Worm (Caenorhabditis elegans) whole organism, L4 larva: Measurements from ENCODE around the gene nlp-58.

Source experiments
- F10B5.3 ChIP-seq: sonication (generic microtip); optimal IDR thresholded peaks from 2 replicates; lab custom pipeline; 2016; ENCODE audit warnings: mild to moderate bottlenecking, missing genetic modification characterization, missing compliant biosample characterization
- F26F4.8 ChIP-seq: fragments of 200-800 bp; sonication (Bioruptor generic); conservative IDR thresholded peaks from 2 replicates; pipeline ENCODE4 v1.3.6; 2022; ENCODE audit warnings: missing genetic modification characterization, missing compliant biosample characterization
- F37D6.2 ChIP-seq: sonication (generic microtip); optimal IDR thresholded peaks from 2 replicates; lab custom pipeline; 2016; ENCODE audit warnings: mild to moderate bottlenecking, missing genetic modification characterization, missing compliant biosample characterization
- F49E8.2 ChIP-seq: sonication (generic microtip); optimal IDR thresholded peaks from 2 replicates; lab custom pipeline; 2016; ENCODE audit warnings: missing compliant biosample characterization, mild to moderate bottlenecking, missing genetic modification characterization, borderline replicate concordance
- R02D3.7 ChIP-seq: fragments of 150-350 bp; sonication (generic microtip); optimal IDR thresholded peaks from 3 replicates; lab custom pipeline; 2014; ENCODE audit warnings: missing biosample characterization, missing genetic modification characterization
- T26A8.4 ChIP-seq: fragments of 200-800 bp; sonication (Bioruptor generic); IDR thresholded peaks from 2 replicates; pipeline ENCODE4 v1.3.6; 2022; ENCODE audit warnings: missing genetic modification characterization, missing compliant biosample characterization
- Y48G9A.11 ChIP-seq: fragments of 200-800 bp; sonication (Bioruptor generic); IDR thresholded peaks from 2 replicates; pipeline ENCODE4 v1.3.6; 2022; ENCODE audit warnings: missing genetic modification reagents, missing genetic modification characterization, missing compliant biosample characterization
- Y5F2A.4 ChIP-seq: fragments of 200-800 bp; sonication (Bioruptor generic); optimal IDR thresholded peaks from 2 replicates; lab custom pipeline; 2018; ENCODE audit warnings: mild to moderate bottlenecking, missing genetic modification characterization, missing compliant biosample characterization
- Y75B8A.6 ChIP-seq: fragments of 200-800 bp; sonication (Bioruptor generic); IDR thresholded peaks from 2 replicates; pipeline ENCODE4 v1.3.6; 2022; ENCODE audit warnings: missing genetic modification reagents, missing genetic modification characterization, missing compliant biosample characterization
- aha-1 ChIP-seq: fragments of 150-350 bp; peaks from one replicate; lab custom pipeline; 2014; ENCODE audit warnings: missing biosample characterization, missing genetic modification characterization
- aly-2 ChIP-seq: sonication (generic microtip); optimal IDR thresholded peaks from 2 replicates; lab custom pipeline; 2018; ENCODE audit warnings: missing biosample characterization, missing genetic modification characterization
- ama-1 ChIP-seq: fragments of 150-350 bp; optimal IDR thresholded peaks from 2 replicates; lab custom pipeline; 2014; ENCODE audit warnings: inconsistent platforms, mixed read lengths
- arid-1 ChIP-seq: fragments of 200-800 bp; sonication (Bioruptor generic); conservative IDR thresholded peaks from 2 replicates; pipeline ENCODE4 v1.3.6; 2022; ENCODE audit warnings: missing genetic modification reagents, missing genetic modification characterization, missing compliant biosample characterization
- ceh-20 ChIP-seq: fragments of 200-800 bp; sonication (Bioruptor generic); IDR thresholded peaks from 2 replicates; pipeline ENCODE4 v1.3.6; 2022; ENCODE audit warnings: missing genetic modification reagents, missing genetic modification characterization, missing compliant biosample characterization
- ceh-82 ChIP-seq: sonication (generic microtip); optimal IDR thresholded peaks from 2 replicates; lab custom pipeline; 2017; ENCODE audit warnings: missing biosample characterization, missing genetic modification characterization
- ces-1 ChIP-seq: fragments of 150-350 bp; sonication (generic microtip); optimal IDR thresholded peaks from 4 replicates; lab custom pipeline; 2014; ENCODE audit warnings: missing biosample characterization, missing genetic modification reagents, missing genetic modification characterization
- cey-2 ChIP-seq: sonication (generic microtip); optimal IDR thresholded peaks from 3 replicates; lab custom pipeline; 2017; ENCODE audit warnings: missing genetic modification characterization, mild to moderate bottlenecking, missing compliant biosample characterization, antibody characterized with exemption, borderline replicate concordance; ENCODE audit not compliant: insufficient read depth
- daf-12 ChIP-seq: fragments of 150-350 bp; optimal IDR thresholded peaks from 2 replicates; lab custom pipeline; 2014; ENCODE audit warnings: missing biosample characterization, missing genetic modification reagents, missing genetic modification characterization
- daf-16 ChIP-seq, 3 experiments: sonication (generic microtip); optimal IDR thresholded peaks; 2 replicates each; lab custom pipeline; 2016 to 2017; ENCODE audit warnings: missing genetic modification characterization in 3 of 3, missing genetic modification reagents in 3 of 3, mild to moderate bottlenecking in 2 of 3, missing compliant biosample characterization in 2 of 3, missing biosample characterization in 1 of 3, moderate library complexity in 1 of 3
- dmd-8 ChIP-seq: fragments of 200-800 bp; sonication (Bioruptor generic); IDR thresholded peaks from 2 replicates; pipeline ENCODE4 v1.3.6; 2022; ENCODE audit warnings: missing genetic modification characterization, missing compliant biosample characterization
- dmd-9 ChIP-seq: fragments of 200-800 bp; sonication (Bioruptor generic); IDR thresholded peaks from 2 replicates; pipeline ENCODE4 v1.3.6; 2022; ENCODE audit warnings: missing genetic modification reagents, missing genetic modification characterization, missing compliant biosample characterization
- dpl-1 ChIP-seq: fragments of 150-350 bp; optimal IDR thresholded peaks from 2 replicates; lab custom pipeline; 2014; ENCODE audit warnings: missing biosample characterization, missing genetic modification reagents, missing genetic modification characterization
- dve-1 ChIP-seq: sonication (generic microtip); optimal IDR thresholded peaks from 2 replicates; lab custom pipeline; 2017; ENCODE audit warnings: antibody characterized with exemption, mild to moderate bottlenecking, missing genetic modification characterization, missing compliant biosample characterization; ENCODE audit not compliant: insufficient read depth
- egl-27 ChIP-seq: sonication (generic microtip); optimal IDR thresholded peaks from 3 replicates; lab custom pipeline; 2017; ENCODE audit warnings: missing biosample characterization, missing genetic modification reagents, missing genetic modification characterization
- egl-43 ChIP-seq: fragments of 200-800 bp; sonication (Bioruptor generic); IDR thresholded peaks from 2 replicates; pipeline ENCODE4 v1.3.6; 2022; ENCODE audit warnings: missing genetic modification reagents, missing genetic modification characterization, missing compliant biosample characterization
- hlh-11 ChIP-seq: fragments of 200-800 bp; sonication (Bioruptor generic); optimal IDR thresholded peaks from 2 replicates; lab custom pipeline; 2018; ENCODE audit warnings: mild to moderate bottlenecking, missing genetic modification characterization, missing compliant biosample characterization
- hmg-1.1 ChIP-seq: fragments of 200-800 bp; sonication (Bioruptor generic); IDR thresholded peaks from 2 replicates; pipeline ENCODE4 v1.3.6; 2022; ENCODE audit warnings: missing genetic modification reagents, missing genetic modification characterization, missing compliant biosample characterization
- lin-1 ChIP-seq: fragments of 200-800 bp; sonication (Bioruptor generic); IDR thresholded peaks from 2 replicates; pipeline ENCODE4 v1.3.6; 2022; ENCODE audit warnings: missing genetic modification reagents, missing genetic modification characterization, missing compliant biosample characterization
- lin-13 ChIP-seq: fragments of 150-350 bp; optimal IDR thresholded peaks from 2 replicates; lab custom pipeline; 2014; ENCODE audit warnings: missing biosample characterization, missing genetic modification reagents, missing genetic modification characterization
- lin-29 ChIP-seq: fragments of 200-800 bp; sonication (Bioruptor generic); IDR thresholded peaks from 2 replicates; pipeline ENCODE4 v1.3.6; 2022; ENCODE audit warnings: missing genetic modification reagents, missing genetic modification characterization, missing compliant biosample characterization
- lir-3 ChIP-seq: sonication (generic microtip); optimal IDR thresholded peaks from 2 replicates; lab custom pipeline; 2016; ENCODE audit warnings: mild to moderate bottlenecking, missing genetic modification characterization, missing compliant biosample characterization
- mdt-29 ChIP-seq: fragments of 200-800 bp; sonication (Bioruptor generic); IDR thresholded peaks from 2 replicates; pipeline ENCODE4 v1.3.6; 2022; ENCODE audit warnings: missing genetic modification reagents, missing genetic modification characterization, missing compliant biosample characterization
- mes-2 ChIP-seq: sonication (generic microtip); optimal IDR thresholded peaks from 2 replicates; lab custom pipeline; 2016; ENCODE audit warnings: missing genotype, mild to moderate bottlenecking, missing genetic modification characterization, missing compliant biosample characterization; ENCODE audit not compliant: poor library complexity, severe bottlenecking
- nhr-10 ChIP-seq: fragments of 150-350 bp; optimal IDR thresholded peaks from 2 replicates; lab custom pipeline; 2014; ENCODE audit warnings: missing biosample characterization, missing genetic modification characterization
- nhr-102 ChIP-seq: sonication (generic microtip); optimal IDR thresholded peaks from 2 replicates; lab custom pipeline; 2016; ENCODE audit warnings: mild to moderate bottlenecking, missing genetic modification characterization, moderate library complexity, missing compliant biosample characterization
- nhr-237 ChIP-seq: sonication (generic microtip); optimal IDR thresholded peaks from 2 replicates; lab custom pipeline; 2017; ENCODE audit warnings: missing biosample characterization, missing genetic modification characterization
- nhr-28 ChIP-seq: fragments of 150-350 bp; optimal IDR thresholded peaks from 2 replicates; lab custom pipeline; 2014; ENCODE audit warnings: missing biosample characterization, missing genetic modification characterization
- nhr-77 ChIP-seq: fragments of 150-350 bp; optimal IDR thresholded peaks from 2 replicates; lab custom pipeline; 2014; ENCODE audit warnings: missing biosample characterization, missing genetic modification characterization
- pha-4 ChIP-seq, 2 experiments: fragments of 150-350 bp in 1 of 2; fragments of 200-800 bp in 1 of 2; sonication (Bioruptor generic) in 1 of 2; IDR thresholded peaks in 1 of 2; optimal IDR thresholded peaks in 1 of 2; 2 replicates each; pipeline versions ENCODE4 v1.3.6 to Lab custom; 2014 to 2022; ENCODE audit warnings: missing genetic modification characterization in 2 of 2, missing genetic modification reagents in 2 of 2, missing biosample characterization in 1 of 2, missing compliant biosample characterization in 1 of 2
- php-3 ChIP-seq: fragments of 200-800 bp; sonication (Bioruptor generic); IDR thresholded peaks from 2 replicates; pipeline ENCODE4 v1.3.6; 2022; ENCODE audit warnings: missing genetic modification reagents, missing genetic modification characterization, missing compliant biosample characterization
- saeg-2 ChIP-seq: fragments of 200-800 bp; sonication (Bioruptor generic); IDR thresholded peaks from 2 replicates; pipeline ENCODE4 v1.3.6; 2022; ENCODE audit warnings: missing genetic modification reagents, missing genetic modification characterization, missing compliant biosample characterization
- set-16 ChIP-seq: fragments of 200-800 bp; sonication (Bioruptor generic); IDR thresholded peaks from 2 replicates; pipeline ENCODE4 v1.3.6; 2022; ENCODE audit warnings: missing genetic modification reagents, missing genetic modification characterization, missing compliant biosample characterization
- skn-1 ChIP-seq: fragments of 150-350 bp; optimal IDR thresholded peaks from 2 replicates; lab custom pipeline; 2014; ENCODE audit warnings: missing biosample characterization, missing genetic modification characterization
- snpc-4 ChIP-seq: fragments of 150-350 bp; optimal IDR thresholded peaks from 2 replicates; lab custom pipeline; 2014; ENCODE audit warnings: missing biosample characterization, missing genetic modification characterization
- tag-97 ChIP-seq: fragments of 200-800 bp; sonication (Bioruptor generic); IDR thresholded peaks from 2 replicates; pipeline ENCODE4 v1.3.6; 2022; ENCODE audit warnings: missing genetic modification characterization, missing compliant biosample characterization
- unc-62 ChIP-seq, 3 experiments: fragments of 150-350 bp in 1 of 3; sonication (generic microtip); optimal IDR thresholded peaks in 2 of 3; peaks in 1 of 3; 1 replicate in 1 of 3; 2 replicates in 2 of 3; lab custom pipeline; 2014 to 2017; ENCODE audit warnings: missing biosample characterization in 3 of 3, missing genetic modification characterization in 3 of 3, missing genetic modification reagents in 3 of 3, missing genotype in 1 of 3
- vab-7 ChIP-seq: fragments of 200-800 bp; sonication (Bioruptor generic); IDR thresholded peaks from 2 replicates; pipeline ENCODE4 v1.3.6; 2022; ENCODE audit warnings: missing genetic modification reagents, missing genetic modification characterization, missing compliant biosample characterization
- zfp-2 ChIP-seq: sonication (generic microtip); optimal IDR thresholded peaks from 2 replicates; lab custom pipeline; 2016; ENCODE audit warnings: mild to moderate bottlenecking, missing genetic modification characterization, missing compliant biosample characterization
- ztf-7 ChIP-seq: fragments of 150-350 bp; optimal IDR thresholded peaks from 2 replicates; lab custom pipeline; 2014; ENCODE audit warnings: missing biosample characterization, missing genetic modification characterization

Gene nlp-58

DNA sequence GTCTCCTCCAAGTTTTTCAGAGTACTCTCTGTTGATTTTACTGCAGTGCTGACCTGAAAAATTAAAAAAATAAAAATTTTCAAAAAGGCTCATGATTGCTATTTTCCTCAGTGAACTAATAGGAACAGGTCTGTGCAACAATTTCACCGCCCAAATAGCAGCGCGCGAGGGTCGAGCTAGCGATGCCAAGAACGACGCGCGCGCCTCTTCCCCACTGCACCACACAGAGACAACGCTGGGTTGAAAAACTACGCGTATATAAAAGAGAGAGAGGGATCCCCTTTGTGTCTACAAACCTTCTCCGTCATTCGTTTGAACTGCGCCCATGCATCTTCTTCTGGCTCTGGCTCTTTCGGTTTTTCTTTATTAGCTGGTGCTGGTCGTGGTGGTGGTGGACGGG is 21.4 kb upstream of the nlp-58 start (continued):
- peak; percentile 57; the same call in 1 of the 2 replicates for TF ChIP-seq lin-29
- peak; percentile 74; the same call in 1 of the 2 replicates for TF ChIP-seq mdt-29
- TF ChIP-seq skn-1 (tag; lab: Kevin White, UChicago): no peak
- peak; percentile 96 for TF ChIP-seq pha-4 (GFP tag; IDR thresholded peaks at IDR 0.05; lab: Robert Waterston, UW)
- no peak for TF ChIP-seq pha-4 (tag; optimal IDR thresholded peaks at IDR 0.05; lab: Kevin White, UChicago)
- peak; percentile 65; the same call in 1 of the 2 replicates for TF ChIP-seq saeg-2 (GFP tag; lab: Robert Waterston, UW)
- TF ChIP-seq unc-62 (GFP tag; optimal IDR thresholded peaks at IDR 0.05 in 1 of 2; lab: Kevin White, UChicago): no peak
- no peak for TF ChIP-seq unc-62 (tag; optimal IDR thresholded peaks at IDR 0.05; lab: Kevin White, UChicago)
- TF ChIP-seq ztf-7 (tag; lab: Kevin White, UChicago): peak; percentile 66
- no peak for TF ChIP-seq daf-12 (tag; lab: Kevin White, UChicago)
- peak; percentile 39 for TF ChIP-seq ces-1
- TF ChIP-seq egl-27 (tag; lab: Kevin White, UChicago): no peak
- TF ChIP-seq mes-2 (tag; lab: Kevin White, UChicago): peak; percentile 89
- peak; percentile 83 for TF ChIP-seq F49E8.2 (tag; lab: Kevin White, UChicago)
- peak; percentile 47 for TF ChIP-seq zfp-2
- TF ChIP-seq daf-16 (GFP tag; optimal IDR thresholded peaks at IDR 0.05; lab: Kevin White, UChicago): peak; percentile 79 to 96
- TF ChIP-seq daf-16 (tag; optimal IDR thresholded peaks at IDR 0.05; lab: Kevin White, UChicago): no peak
- TF ChIP-seq dmd-9 (GFP tag; lab: Robert Waterston, UW): no peak; the same call in 1 of the 2 replicates
- TF ChIP-seq aha-1 (tag; lab: Kevin White, UChicago): peak; percentile 95
- peak; percentile 60 for TF ChIP-seq lin-13 (GFP tag; lab: Kevin White, UChicago)
- peak; percentile 22 for TF ChIP-seq nhr-77
- peak; percentile 87; the same call in 1 of the 2 replicates for TF ChIP-seq Y75B8A.6 (GFP tag; lab: Robert Waterston, UW)
- peak; percentile 92 for TF ChIP-seq T26A8.4 (GFP tag; lab: Robert Waterston, UW)
- peak; percentile 73 for TF ChIP-seq set-16 (GFP tag; lab: Robert Waterston, UW)
- TF ChIP-seq php-3 (GFP tag; lab: Robert Waterston, UW): peak; percentile 92
- peak; percentile 99 for TF ChIP-seq egl-43 (GFP tag; lab: Robert Waterston, UW)
- TF ChIP-seq nhr-102 (tag; lab: Kevin White, UChicago): peak; percentile 75
- no peak for TF ChIP-seq cey-2 (tag; lab: Kevin White, UChicago)
- TF ChIP-seq dve-1 (tag; lab: Kevin White, UChicago): peak; percentile 59
- peak; percentile 27 for TF ChIP-seq dpl-1 (GFP tag; lab: Kevin White, UChicago)
- peak; percentile 94 for TF ChIP-seq lin-1 (GFP tag; lab: Robert Waterston, UW)
- TF ChIP-seq Y5F2A.4: peak; percentile 92
- TF ChIP-seq nhr-237 (tag; lab: Kevin White, UChicago): no peak
- 0 out of 2 replicates have a peak, but pooled peaks have one; percentile 41 for TF ChIP-seq tag-97 (GFP tag; lab: Robert Waterston, UW)
- peak; percentile 93 for TF ChIP-seq hmg-1.1 (GFP tag; lab: Robert Waterston, UW)
- TF ChIP-seq ceh-82 (tag; lab: Kevin White, UChicago): no peak
- peak; percentile 80 for TF ChIP-seq F10B5.3 (tag; lab: Kevin White, UChicago)
- TF ChIP-seq F37D6.2 (tag; lab: Kevin White, UChicago): peak; percentile 79
- TF ChIP-seq nhr-28 (tag; lab: Kevin White, UChicago): no peak
- no peak for TF ChIP-seq nhr-10
- no peak for TF ChIP-seq R02D3.7
- TF ChIP-seq lir-3: peak; percentile 83
- TF ChIP-seq hlh-11: peak; percentile 69
- TF ChIP-seq ceh-20: peak; percentile 83
- TF ChIP-seq arid-1 (GFP tag; lab: Robert Waterston, UW): peak; percentile 92
- TF ChIP-seq snpc-4: no peak
- TF ChIP-seq F26F4.8: peak; percentile 99
- no peak for TF ChIP-seq ama-1
- no peak for TF ChIP-seq aly-2 (tag; lab: Kevin White, UChicago)
- peak; percentile 85 for TF ChIP-seq Y48G9A.11 (GFP tag; lab: Robert Waterston, UW)
- TF ChIP-seq dmd-8 (GFP tag; lab: Robert Waterston, UW): peak; percentile 96
- peak; percentile 98 for TF ChIP-seq vab-7 (GFP tag; lab: Robert Waterston, UW)
